Fruit fly (Drosophila melanogaster): Measurements from ENCODE around the gene CG33523.

DNA sequence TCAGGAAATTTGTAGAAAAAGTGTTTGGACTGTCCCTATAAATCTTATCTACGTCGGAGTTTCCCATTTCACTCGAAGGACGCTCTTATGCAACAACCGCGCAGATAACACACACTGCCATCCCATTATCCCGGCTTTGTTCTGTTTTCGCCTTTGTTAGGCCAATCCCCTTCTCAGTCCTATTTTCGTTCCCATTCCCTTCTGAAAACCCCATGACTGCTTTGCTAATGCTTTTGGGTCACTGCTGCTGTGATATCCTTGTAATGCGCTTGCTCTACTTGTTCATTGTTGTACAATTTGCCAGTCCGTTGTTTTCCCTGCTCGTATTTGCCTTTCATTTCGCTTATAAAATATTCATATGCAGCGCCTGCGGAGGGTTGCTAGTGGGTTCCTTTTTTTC is 45.5 kb downstream of the CG33523 start:
- TF ChIP-seq CTCF (optimal IDR thresholded peaks at IDR 0.05) (no peak), CG8478 (optimal IDR thresholded peaks at IDR 0.05) (no peak)
